Worm (Caenorhabditis elegans) whole organism, midembryonic: ENCODE measurements around the gene rps-14.

Experiments used
- T22C8.4 ChIP-seq: fragments of 200-800 bp; sonication (Bioruptor generic); IDR thresholded peaks from 2 replicates; pipeline ENCODE4 v1.3.6; 2022; ENCODE audit warnings: missing genetic modification characterization, missing compliant biosample characterization
- cog-1 ChIP-seq: sonication (generic microtip); optimal IDR thresholded peaks from 2 replicates; lab custom pipeline; 2016; ENCODE audit warnings: missing genetic modification characterization, missing compliant biosample characterization
- flt-1 ChIP-seq: fragments of 200-800 bp; sonication (Bioruptor generic); IDR thresholded peaks from 2 replicates; pipeline ENCODE4 v1.3.6; 2022; ENCODE audit warnings: missing genetic modification characterization, missing compliant biosample characterization
- klf-2 ChIP-seq: fragments of 200-800 bp; sonication (Bioruptor generic); conservative IDR thresholded peaks from 2 replicates; pipeline ENCODE4 v1.3.6; 2022; ENCODE audit warnings: missing genetic modification reagents, missing genetic modification characterization, missing compliant biosample characterization
- med-1 ChIP-seq: sonication (generic microtip); optimal IDR thresholded peaks from 2 replicates; lab custom pipeline; 2017; ENCODE audit warnings: missing genetic modification characterization, mild to moderate bottlenecking, missing compliant biosample characterization, antibody characterized with exemption, missing genetic modification reagents; ENCODE audit not compliant: insufficient read depth
- ref-1 ChIP-seq: fragments of 200-800 bp; sonication (Bioruptor generic); conservative IDR thresholded peaks from 2 replicates; pipeline ENCODE4 v1.3.6; 2022; ENCODE audit warnings: missing genetic modification reagents, missing genetic modification characterization, missing compliant biosample characterization
- tab-1 ChIP-seq: fragments of 200-800 bp; sonication (Bioruptor generic); IDR thresholded peaks from 2 replicates; pipeline ENCODE4 v1.3.6; 2022; ENCODE audit warnings: missing genetic modification characterization, missing compliant biosample characterization
- ztf-23 ChIP-seq: fragments of 200-800 bp; sonication (Bioruptor generic); IDR thresholded peaks from 2 replicates; pipeline ENCODE4 v1.3.6; 2022; ENCODE audit warnings: missing genetic modification reagents, missing genetic modification characterization, missing compliant biosample characterization
- ztf-29 ChIP-seq: fragments of 200-800 bp; sonication (Bioruptor generic); IDR thresholded peaks from 2 replicates; pipeline ENCODE4 v1.3.6; 2022; ENCODE audit warnings: missing genetic modification reagents, missing genetic modification characterization, missing compliant biosample characterization

The rps-14 gene

ce11 chrIII:7170090-7170489 is 9.3 kb downstream of the rps-14 start:
- no peak for TF ChIP-seq ztf-29
- TF ChIP-seq ref-1 (GFP tag; lab: Robert Waterston, UW), result no peak
- TF ChIP-seq med-1 (GFP tag; lab: Kevin White, UChicago), result no peak
- no peak for TF ChIP-seq flt-1

ce11 chrIII:7167568-7167937 is 11.8 kb downstream of the rps-14 start, which contains the start of gene acs-4:
acs-4 (plus strand) TSS chrIII:7167838.
- TF ChIP-seq ztf-23 (GFP tag; lab: Robert Waterston, UW), result no peak
- no peak for TF ChIP-seq med-1 (GFP tag; lab: Kevin White, UChicago)
- TF ChIP-seq ref-1 (GFP tag; lab: Robert Waterston, UW), result no peak
- TF ChIP-seq T22C8.4 (GFP tag; lab: Robert Waterston, UW), result no peak
- TF ChIP-seq ztf-29, result no peak
- TF ChIP-seq klf-2 (GFP tag; lab: Robert Waterston, UW), result no peak
- TF ChIP-seq cog-1, result no peak
- TF ChIP-seq tab-1 (GFP tag; lab: Robert Waterston, UW), result no peak
- TF ChIP-seq flt-1, result no peak

ce11 chrIII:7166664-7167567 is 12.5 kb downstream of the rps-14 start:
- TF ChIP-seq flt-1 (no peak), T22C8.4 (GFP tag; lab: Robert Waterston, UW) (no peak), ztf-23 (GFP tag; lab: Robert Waterston, UW) (no peak), cog-1 (no peak), ztf-29 (no peak), med-1 (GFP tag; lab: Kevin White, UChicago) (no peak)

- TF ChIP-seq klf-2 (GFP tag; lab: Robert Waterston, UW) (no peak), ztf-23 (GFP tag; lab: Robert Waterston, UW) (no peak), med-1 (GFP tag; lab: Kevin White, UChicago) (no peak), T22C8.4 (GFP tag; lab: Robert Waterston, UW) (no peak), flt-1 (no peak), ztf-29 (no peak), cog-1 (no peak), tab-1 (GFP tag; lab: Robert Waterston, UW) (no peak), ref-1 (GFP tag; lab: Robert Waterston, UW) (no peak)
Measured at ce11 chrIII:7165816-7166229, 13.6 kb downstream of the rps-14 start.

ce11 chrIII:7165276-7165675 is 14.1 kb downstream of the rps-14 start:
- TF ChIP-seq ztf-23 (GFP tag; lab: Robert Waterston, UW) (no peak), tab-1 (GFP tag; lab: Robert Waterston, UW) (no peak), flt-1 (no peak), klf-2 (GFP tag; lab: Robert Waterston, UW) (no peak), med-1 (GFP tag; lab: Kevin White, UChicago) (no peak), ztf-29 (no peak), T22C8.4 (GFP tag; lab: Robert Waterston, UW) (no peak), cog-1 (no peak), ref-1 (GFP tag; lab: Robert Waterston, UW) (no peak)

- TF ChIP-seq flt-1, result no peak; the same call in 1 of the 2 replicates
- no peak for TF ChIP-seq ztf-29
- no peak for TF ChIP-seq ref-1 (GFP tag; lab: Robert Waterston, UW)
- TF ChIP-seq T22C8.4 (GFP tag; lab: Robert Waterston, UW), result no peak
- no peak for TF ChIP-seq med-1 (GFP tag; lab: Kevin White, UChicago)
- TF ChIP-seq klf-2 (GFP tag; lab: Robert Waterston, UW), result no peak
- peak; percentile 67; the same call in 1 of the 2 replicates for TF ChIP-seq ztf-23 (GFP tag; lab: Robert Waterston, UW)
- no peak for TF ChIP-seq tab-1 (GFP tag; lab: Robert Waterston, UW)
- peak; percentile 75 for TF ChIP-seq cog-1
Measured at ce11 chrIII:7162065-7162762, 17.2 kb downstream of the rps-14 start, which contains the start of the genes syf-2 and K04G7.1. syf-2 (minus strand) TSS chrIII:7162115. K04G7.1 (plus strand) TSS chrIII:7162712.

ce11 chrIII:7161055-7161454 is 18.3 kb downstream of the rps-14 start, which contains the start of gene rnp-7:
rnp-7 (minus strand) TSS chrIII:7161155.
- no peak for TF ChIP-seq ztf-23 (GFP tag; lab: Robert Waterston, UW)
- no peak for TF ChIP-seq cog-1
- no peak for TF ChIP-seq flt-1
- no peak for TF ChIP-seq ztf-29
- TF ChIP-seq med-1 (GFP tag; lab: Kevin White, UChicago), result no peak
- TF ChIP-seq klf-2 (GFP tag; lab: Robert Waterston, UW), result no peak
- TF ChIP-seq tab-1 (GFP tag; lab: Robert Waterston, UW), result no peak
- no peak for TF ChIP-seq ref-1 (GFP tag; lab: Robert Waterston, UW)
- no peak for TF ChIP-seq T22C8.4 (GFP tag; lab: Robert Waterston, UW)

- no peak for TF ChIP-seq tab-1 (GFP tag; lab: Robert Waterston, UW)
- no peak for TF ChIP-seq med-1 (GFP tag; lab: Kevin White, UChicago)
- no peak for TF ChIP-seq cog-1
- no peak for TF ChIP-seq ztf-29
- no peak for TF ChIP-seq flt-1
- no peak for TF ChIP-seq T22C8.4 (GFP tag; lab: Robert Waterston, UW)
- TF ChIP-seq klf-2 (GFP tag; lab: Robert Waterston, UW), result no peak
- TF ChIP-seq ztf-23 (GFP tag; lab: Robert Waterston, UW), result no peak
- no peak for TF ChIP-seq ref-1 (GFP tag; lab: Robert Waterston, UW)
Measured at ce11 chrIII:7159246-7159645, 20.1 kb downstream of the rps-14 start.

- no peak for TF ChIP-seq klf-2 (GFP tag; lab: Robert Waterston, UW)
- TF ChIP-seq flt-1, result 0 out of 2 replicates have a peak, but pooled peaks have one; percentile 38
Measured at ce11 chrIII:7158709-7159108, 20.7 kb downstream of the rps-14 start, which contains the start of gene nuo-4. nuo-4 (minus strand) TSS chrIII:7158809.
